Worm (Caenorhabditis elegans): ENCODE results near the gene igcm-2.
A peak's percentile ranks its signal among the peaks of the same experiment; 100 is the strongest.

The igcm-2 gene

DNA sequence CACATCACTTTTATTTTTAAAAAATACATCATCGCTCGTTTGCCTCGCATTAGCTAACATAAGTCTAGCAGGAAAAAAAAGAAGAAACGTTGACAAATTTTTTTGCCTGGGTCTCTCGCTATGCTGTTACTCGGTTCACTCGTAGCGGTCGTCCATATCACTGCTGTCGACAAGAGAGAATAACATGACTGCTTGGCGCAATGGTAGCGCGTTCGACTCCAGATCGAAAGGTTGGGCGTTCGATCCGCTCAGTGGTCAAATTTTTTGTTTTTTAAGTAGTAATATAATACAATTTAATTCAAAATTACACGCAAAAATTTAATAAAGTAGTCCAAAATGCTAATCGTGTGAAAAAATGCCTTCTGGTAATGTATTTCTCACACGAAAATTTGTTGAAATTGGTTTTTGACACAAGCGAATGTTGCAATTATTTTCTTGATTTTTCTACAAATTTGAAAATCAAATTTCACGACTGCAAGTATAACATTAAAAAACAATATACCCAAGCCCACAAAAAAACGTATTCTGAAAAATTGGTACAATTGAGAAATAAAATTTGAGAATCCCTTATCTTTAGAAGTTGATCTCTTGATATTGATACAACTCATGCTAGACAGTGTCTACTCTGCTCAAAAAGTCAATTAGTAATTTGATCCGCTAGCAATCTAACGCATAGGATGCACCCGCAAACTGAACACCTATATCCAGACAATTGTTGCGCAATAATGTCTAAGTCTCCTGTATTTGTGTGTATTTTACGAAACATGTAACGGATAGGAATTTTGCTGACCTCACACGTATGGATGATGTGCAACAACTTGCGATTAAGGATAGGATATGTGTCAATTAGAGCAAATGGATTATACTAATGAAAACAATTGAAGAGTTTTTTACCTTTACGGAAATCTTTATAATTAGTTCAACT lies 19.9 kb downstream of the igcm-2 start (continued):
- TF ChIP-seq pha-4 (GFP tag; IDR thresholded peaks at IDR 0.05) (peak; percentile 89), pha-4 (tag; optimal IDR thresholded peaks at IDR 0.05) (no peak), F37D6.2 (tag; optimal IDR thresholded peaks at IDR 0.05) (peak; percentile 40), nhr-77 (tag; optimal IDR thresholded peaks at IDR 0.05) (peak; percentile 26), mdt-29 (GFP tag; IDR thresholded peaks at IDR 0.05) (peak; percentile 48; the same call in 1 of the 2 replicates), ceh-82 (tag; optimal IDR thresholded peaks at IDR 0.05) (no peak), ZK546.5 (tag; optimal IDR thresholded peaks at IDR 0.05) (no peak), Y48G9A.11 (GFP tag; IDR thresholded peaks at IDR 0.05) (peak; percentile 51; the same call in 1 of the 2 replicates), daf-16 (GFP tag; optimal IDR thresholded peaks at IDR 0.05) (peak; percentile 69 to 79), daf-16 (tag; optimal IDR thresholded peaks at IDR 0.05) (peak; percentile 54), lin-29 (GFP tag; IDR thresholded peaks at IDR 0.05) (peak; percentile 43; the same call in 1 of the 2 replicates), T20F7.1 (GFP tag; optimal IDR thresholded peaks at IDR 0.05) (no peak), ces-1 (GFP tag; optimal IDR thresholded peaks at IDR 0.05) (no peak), pqm-1 (tag; optimal IDR thresholded peaks at IDR 0.05) (no peak), nhr-42 (GFP tag; IDR thresholded peaks at IDR 0.05) (0 out of 2 replicates have a peak, but pooled peaks have one; percentile 16), ceh-28 (tag; optimal IDR thresholded peaks at IDR 0.05) (no peak), dmd-8 (GFP tag; IDR thresholded peaks at IDR 0.05) (peak; percentile 94), nhr-25 (tag; optimal IDR thresholded peaks at IDR 0.05; ENCODE audit: borderline replicate concordance, insufficient read depth) (no peak), saeg-2 (GFP tag; IDR thresholded peaks at IDR 0.05) (0 out of 2 replicates have a peak, but pooled peaks have one; percentile 77), skn-1 (tag; optimal IDR thresholded peaks at IDR 0.05) (no peak), arid-1 (GFP tag; conservative IDR thresholded peaks at IDR 0.05) (no peak; the same call in 1 of the 2 replicates), hif-1 (tag; optimal IDR thresholded peaks at IDR 0.05) (no peak), dmd-6 (GFP tag; IDR thresholded peaks at IDR 0.05) (peak; percentile 68), nhr-41 (GFP tag; IDR thresholded peaks at IDR 0.05) (peak; percentile 56; the same call in 1 of the 2 replicates), D1046.2 (GFP tag; IDR thresholded peaks at IDR 0.05) (peak; percentile 87), ztf-11 (tag; optimal IDR thresholded peaks at IDR 0.05) (no peak), nhr-111 (GFP tag; optimal IDR thresholded peaks at IDR 0.05) (peak; percentile 63), nhr-102 (tag; optimal IDR thresholded peaks at IDR 0.05) (no peak), tag-97 (GFP tag; IDR thresholded peaks at IDR 0.05) (no peak), mes-2 (tag; optimal IDR thresholded peaks at IDR 0.05; ENCODE audit: poor library complexity, severe bottlenecking) (no peak), jun-1 (tag; optimal IDR thresholded peaks at IDR 0.05) (no peak), lin-1 (GFP tag; IDR thresholded peaks at IDR 0.05) (no peak; the same call in 1 of the 2 replicates), nhr-76 (tag; optimal IDR thresholded peaks at IDR 0.05) (no peak), zfp-3 (GFP tag; conservative IDR thresholded peaks at IDR 0.05) (peak; percentile 66), F10B5.3 (tag; optimal IDR thresholded peaks at IDR 0.05) (no peak), ctbp-1 (GFP tag; IDR thresholded peaks at IDR 0.05) (peak; percentile 85), lin-13 (GFP tag; optimal IDR thresholded peaks at IDR 0.05) (no peak), snpc-4 (tag; optimal IDR thresholded peaks at IDR 0.05) (no peak)

DNA sequence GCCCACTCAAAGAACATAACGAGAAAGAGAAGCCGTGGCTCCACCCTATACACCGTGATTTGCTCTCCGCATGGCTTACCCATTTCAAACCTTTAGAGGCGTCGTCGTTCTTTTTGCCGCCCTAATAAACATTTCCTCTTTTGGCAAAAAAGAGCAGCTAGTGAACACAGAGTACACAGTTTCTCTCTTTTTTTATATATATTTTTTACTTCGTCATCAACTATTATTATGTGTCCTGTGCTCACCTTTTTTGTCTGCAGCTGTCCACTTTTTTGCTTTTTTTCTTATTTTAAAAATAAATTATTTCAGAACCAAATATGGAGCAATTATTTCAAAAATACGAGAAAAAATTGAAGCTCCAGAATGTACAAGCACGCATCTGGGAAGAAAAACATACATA lies 21.7 kb downstream of the igcm-2 start, which contains the start of gene C03B1.2:
Gene C03B1.2, plus strand, starts transcription at position 301 of the 400 bp plus-strand sequence.
- TF ChIP-seq rbr-2 (tag; optimal IDR thresholded peaks at IDR 0.05): no peak
- TF ChIP-seq ztf-11 (tag; optimal IDR thresholded peaks at IDR 0.05): no peak
- TF ChIP-seq nhr-77 (tag; optimal IDR thresholded peaks at IDR 0.05): no peak
- TF ChIP-seq ZK546.5 (tag; optimal IDR thresholded peaks at IDR 0.05): no peak
- no peak for TF ChIP-seq zag-1 (tag; optimal IDR thresholded peaks at IDR 0.05)
- no peak for TF ChIP-seq nhr-41 (GFP tag; IDR thresholded peaks at IDR 0.05)
- no peak for TF ChIP-seq ceh-20 (GFP tag; IDR thresholded peaks at IDR 0.05)
